Fruit fly (Drosophila melanogaster): Measurements from ENCODE around the gene DNAlig4.

DNA sequence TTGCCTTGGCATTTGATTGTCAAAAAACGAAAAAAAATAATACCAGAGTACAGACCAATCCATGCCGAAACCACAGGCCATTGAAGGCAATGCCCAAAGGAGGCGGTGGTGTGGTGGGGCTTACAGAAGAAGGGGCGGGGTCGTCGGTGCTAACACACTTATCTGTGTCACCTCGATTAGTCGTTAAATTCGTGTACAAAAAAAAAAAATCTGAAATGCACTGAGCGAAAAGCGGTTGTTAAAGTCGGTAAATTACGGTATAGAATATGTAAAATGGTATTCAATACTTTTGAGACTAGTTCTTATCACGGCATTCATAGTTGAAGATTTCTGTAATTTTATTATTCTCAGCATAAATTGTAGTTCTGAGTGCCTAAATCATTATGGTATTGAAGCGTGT, 23.6 kb downstream of the DNAlig4 start:
- TF ChIP-seq CTCF (optimal IDR thresholded peaks at IDR 0.05) (no peak), CG8478 (optimal IDR thresholded peaks at IDR 0.05) (no peak)
